Worm (Caenorhabditis elegans) whole organism, L4 larva: ENCODE measurements around the gene F10D7.3.
A peak's percentile ranks its signal among the peaks of the same experiment; 100 is the strongest.

Source experiments
- D1046.2 ChIP-seq: fragments of 200-800 bp; sonication (Bioruptor generic); IDR thresholded peaks from 2 replicates; pipeline ENCODE4 v1.3.6; 2022; ENCODE audit warnings: missing genetic modification characterization, missing compliant biosample characterization
- F10B5.3 ChIP-seq: sonication (generic microtip); optimal IDR thresholded peaks from 2 replicates; lab custom pipeline; 2016; ENCODE audit warnings: mild to moderate bottlenecking, missing genetic modification characterization, missing compliant biosample characterization
- F37D6.2 ChIP-seq: sonication (generic microtip); optimal IDR thresholded peaks from 2 replicates; lab custom pipeline; 2016; ENCODE audit warnings: mild to moderate bottlenecking, missing genetic modification characterization, missing compliant biosample characterization
- F49E8.2 ChIP-seq: sonication (generic microtip); optimal IDR thresholded peaks from 2 replicates; lab custom pipeline; 2016; ENCODE audit warnings: missing compliant biosample characterization, mild to moderate bottlenecking, missing genetic modification characterization, borderline replicate concordance
- R02D3.7 ChIP-seq: fragments of 150-350 bp; sonication (generic microtip); optimal IDR thresholded peaks from 3 replicates; lab custom pipeline; 2014; ENCODE audit warnings: missing biosample characterization, missing genetic modification characterization
- T26A8.4 ChIP-seq: fragments of 200-800 bp; sonication (Bioruptor generic); IDR thresholded peaks from 2 replicates; pipeline ENCODE4 v1.3.6; 2022; ENCODE audit warnings: missing genetic modification characterization, missing compliant biosample characterization
- Y5F2A.4 ChIP-seq: fragments of 200-800 bp; sonication (Bioruptor generic); optimal IDR thresholded peaks from 2 replicates; lab custom pipeline; 2018; ENCODE audit warnings: mild to moderate bottlenecking, missing genetic modification characterization, missing compliant biosample characterization
- ZK546.5 ChIP-seq, 2 experiments: sonication (generic microtip); optimal IDR thresholded peaks; 2 replicates each; lab custom pipeline; 2017; ENCODE audit warnings: missing biosample characterization in 2 of 2, missing genetic modification characterization in 2 of 2
- aly-2 ChIP-seq: sonication (generic microtip); optimal IDR thresholded peaks from 2 replicates; lab custom pipeline; 2018; ENCODE audit warnings: missing biosample characterization, missing genetic modification characterization
- attf-4 ChIP-seq: sonication (generic microtip); optimal IDR thresholded peaks from 3 replicates; lab custom pipeline; 2017; ENCODE audit warnings: missing biosample characterization, missing genetic modification characterization
- ceh-62 ChIP-seq: sonication (generic microtip); optimal IDR thresholded peaks from 2 replicates; lab custom pipeline; 2017; ENCODE audit warnings: missing biosample characterization, missing genetic modification characterization
- daf-16 ChIP-seq, 3 experiments: sonication (generic microtip); optimal IDR thresholded peaks; 2 replicates each; lab custom pipeline; 2016 to 2017; ENCODE audit warnings: missing genetic modification characterization in 3 of 3, missing genetic modification reagents in 3 of 3, mild to moderate bottlenecking in 2 of 3, missing compliant biosample characterization in 2 of 3, missing biosample characterization in 1 of 3, moderate library complexity in 1 of 3
- daf-8 ChIP-seq: fragments of 200-800 bp; sonication (Bioruptor generic); IDR thresholded peaks from 2 replicates; pipeline ENCODE4 v1.3.6; 2022; ENCODE audit warnings: missing genetic modification characterization, missing compliant biosample characterization
- dmd-8 ChIP-seq: fragments of 200-800 bp; sonication (Bioruptor generic); IDR thresholded peaks from 2 replicates; pipeline ENCODE4 v1.3.6; 2022; ENCODE audit warnings: missing genetic modification characterization, missing compliant biosample characterization
- dmd-9 ChIP-seq: fragments of 200-800 bp; sonication (Bioruptor generic); IDR thresholded peaks from 2 replicates; pipeline ENCODE4 v1.3.6; 2022; ENCODE audit warnings: missing genetic modification reagents, missing genetic modification characterization, missing compliant biosample characterization
- dpl-1 ChIP-seq: fragments of 150-350 bp; optimal IDR thresholded peaks from 2 replicates; lab custom pipeline; 2014; ENCODE audit warnings: missing biosample characterization, missing genetic modification reagents, missing genetic modification characterization
- duxl-1 ChIP-seq: sonication (generic microtip); optimal IDR thresholded peaks from 2 replicates; lab custom pipeline; 2016; ENCODE audit warnings: mild to moderate bottlenecking, missing genetic modification characterization, moderate library complexity, missing compliant biosample characterization; ENCODE audit not compliant: poor library complexity
- egl-27 ChIP-seq: sonication (generic microtip); optimal IDR thresholded peaks from 3 replicates; lab custom pipeline; 2017; ENCODE audit warnings: missing biosample characterization, missing genetic modification reagents, missing genetic modification characterization
- egl-43 ChIP-seq: fragments of 200-800 bp; sonication (Bioruptor generic); IDR thresholded peaks from 2 replicates; pipeline ENCODE4 v1.3.6; 2022; ENCODE audit warnings: missing genetic modification reagents, missing genetic modification characterization, missing compliant biosample characterization
- fkh-10 ChIP-seq: fragments of 150-350 bp; optimal IDR thresholded peaks from 2 replicates; lab custom pipeline; 2014; ENCODE audit warnings: missing biosample characterization, missing genetic modification reagents, missing genetic modification characterization
- fos-1 ChIP-seq: fragments of 150-350 bp; optimal IDR thresholded peaks from 2 replicates; lab custom pipeline; 2014; ENCODE audit warnings: missing biosample characterization, missing genetic modification characterization
- gei-8 ChIP-seq: fragments of 200-800 bp; sonication (Bioruptor generic); optimal IDR thresholded peaks from 2 replicates; lab custom pipeline; 2018; ENCODE audit warnings: mild to moderate bottlenecking, missing genetic modification characterization, missing compliant biosample characterization
- hif-1 ChIP-seq, 2 experiments: sonication (generic microtip); optimal IDR thresholded peaks; 2 replicates each; lab custom pipeline; 2016 to 2017; ENCODE audit warnings: missing compliant biosample characterization in 2 of 2, missing genetic modification characterization in 2 of 2, missing genetic modification reagents in 2 of 2, missing genotype in 2 of 2, mild to moderate bottlenecking in 1 of 2
- hlh-30 ChIP-seq: sonication (generic microtip); optimal IDR thresholded peaks from 2 replicates; lab custom pipeline; 2017; ENCODE audit warnings: antibody characterized with exemption, mild to moderate bottlenecking, missing genetic modification characterization, missing compliant biosample characterization; ENCODE audit not compliant: insufficient read depth
- lin-1 ChIP-seq: fragments of 200-800 bp; sonication (Bioruptor generic); IDR thresholded peaks from 2 replicates; pipeline ENCODE4 v1.3.6; 2022; ENCODE audit warnings: missing genetic modification reagents, missing genetic modification characterization, missing compliant biosample characterization
- lin-13 ChIP-seq: fragments of 150-350 bp; optimal IDR thresholded peaks from 2 replicates; lab custom pipeline; 2014; ENCODE audit warnings: missing biosample characterization, missing genetic modification reagents, missing genetic modification characterization
- lin-15B ChIP-seq: fragments of 150-350 bp; sonication (generic microtip); optimal IDR thresholded peaks from 3 replicates; lab custom pipeline; 2014; ENCODE audit warnings: missing biosample characterization, missing genetic modification characterization
- lin-29 ChIP-seq: fragments of 200-800 bp; sonication (Bioruptor generic); IDR thresholded peaks from 2 replicates; pipeline ENCODE4 v1.3.6; 2022; ENCODE audit warnings: missing genetic modification reagents, missing genetic modification characterization, missing compliant biosample characterization
- lin-38 ChIP-seq: fragments of 200-800 bp; sonication (Bioruptor generic); IDR thresholded peaks from 2 replicates; pipeline ENCODE4 v1.3.6; 2022; ENCODE audit warnings: missing genetic modification reagents, missing genetic modification characterization, missing compliant biosample characterization
- lin-39 ChIP-seq: fragments of 150-350 bp; optimal IDR thresholded peaks from 2 replicates; lab custom pipeline; 2014; ENCODE audit warnings: missing biosample characterization, missing genetic modification reagents, missing genetic modification characterization
- lsy-2 ChIP-seq, 2 experiments: fragments of 150-350 bp in 1 of 2; sonication (generic microtip) in 1 of 2; optimal IDR thresholded peaks; 2 replicates each; lab custom pipeline; 2014 to 2017; ENCODE audit warnings: missing biosample characterization in 2 of 2, missing genetic modification characterization in 2 of 2
- madf-5 ChIP-seq, 2 experiments: fragments of 200-800 bp; sonication (Bioruptor generic); IDR thresholded peaks; 2 replicates each; pipeline ENCODE4 v1.3.6; 2022; ENCODE audit warnings: missing compliant biosample characterization in 2 of 2, missing genetic modification characterization in 2 of 2
- madf-9 ChIP-seq: fragments of 200-800 bp; sonication (Bioruptor generic); conservative IDR thresholded peaks from 2 replicates; pipeline ENCODE4 v1.3.6; 2022; ENCODE audit warnings: missing genetic modification reagents, missing genetic modification characterization, missing compliant biosample characterization
- mes-2 ChIP-seq: sonication (generic microtip); optimal IDR thresholded peaks from 2 replicates; lab custom pipeline; 2016; ENCODE audit warnings: missing genotype, mild to moderate bottlenecking, missing genetic modification characterization, missing compliant biosample characterization; ENCODE audit not compliant: poor library complexity, severe bottlenecking
- mxl-2 ChIP-seq: fragments of 200-800 bp; sonication (Bioruptor generic); conservative IDR thresholded peaks from 2 replicates; pipeline ENCODE4 v1.3.6; 2022; ENCODE audit warnings: missing genetic modification reagents, missing genetic modification characterization, missing compliant biosample characterization
- nhr-11 ChIP-seq: fragments of 150-350 bp; optimal IDR thresholded peaks from 2 replicates; lab custom pipeline; 2014; ENCODE audit warnings: missing biosample characterization, missing genetic modification characterization
- nhr-25 ChIP-seq: sonication (generic microtip); optimal IDR thresholded peaks from 2 replicates; lab custom pipeline; 2017; ENCODE audit warnings: missing genetic modification characterization, mild to moderate bottlenecking, missing compliant biosample characterization, antibody characterized with exemption, moderate library complexity, borderline replicate concordance; ENCODE audit not compliant: insufficient read depth
- nhr-28 ChIP-seq: fragments of 150-350 bp; optimal IDR thresholded peaks from 2 replicates; lab custom pipeline; 2014; ENCODE audit warnings: missing biosample characterization, missing genetic modification characterization
- nhr-48 ChIP-seq: sonication (generic microtip); optimal IDR thresholded peaks from 2 replicates; lab custom pipeline; 2016; ENCODE audit warnings: mild to moderate bottlenecking, missing genetic modification characterization, missing compliant biosample characterization
- nhr-6 ChIP-seq: fragments of 150-350 bp; optimal IDR thresholded peaks from 2 replicates; lab custom pipeline; 2014; ENCODE audit warnings: missing biosample characterization, missing genetic modification characterization
- nhr-76 ChIP-seq: fragments of 150-350 bp; optimal IDR thresholded peaks from 2 replicates; lab custom pipeline; 2014; ENCODE audit warnings: missing biosample characterization, missing genetic modification characterization
- pqm-1 ChIP-seq: sonication (generic microtip); optimal IDR thresholded peaks from 2 replicates; lab custom pipeline; 2017; ENCODE audit warnings: missing biosample characterization, missing genetic modification characterization
- rbr-2 ChIP-seq: sonication (generic microtip); optimal IDR thresholded peaks from 2 replicates; lab custom pipeline; 2016; ENCODE audit warnings: missing genotype, missing genetic modification characterization, missing compliant biosample characterization
- sdz-12 ChIP-seq: fragments of 200-800 bp; sonication (Bioruptor generic); optimal IDR thresholded peaks from 2 replicates; lab custom pipeline; 2018; ENCODE audit warnings: mild to moderate bottlenecking, missing genetic modification characterization, missing compliant biosample characterization
- skn-1 ChIP-seq: fragments of 150-350 bp; optimal IDR thresholded peaks from 2 replicates; lab custom pipeline; 2014; ENCODE audit warnings: missing biosample characterization, missing genetic modification characterization
- snpc-1.2 ChIP-seq: fragments of 200-800 bp; sonication (Bioruptor generic); IDR thresholded peaks from 2 replicates; pipeline ENCODE4 v1.3.6; 2022; ENCODE audit warnings: missing genetic modification reagents, missing genetic modification characterization, missing compliant biosample characterization
- snpc-4 ChIP-seq: fragments of 150-350 bp; optimal IDR thresholded peaks from 2 replicates; lab custom pipeline; 2014; ENCODE audit warnings: missing biosample characterization, missing genetic modification characterization
- spr-3 ChIP-seq: fragments of 200-800 bp; sonication (Bioruptor generic); optimal IDR thresholded peaks from 2 replicates; lab custom pipeline; 2018; ENCODE audit warnings: mild to moderate bottlenecking, missing genetic modification characterization, missing compliant biosample characterization
- tag-97 ChIP-seq: fragments of 200-800 bp; sonication (Bioruptor generic); IDR thresholded peaks from 2 replicates; pipeline ENCODE4 v1.3.6; 2022; ENCODE audit warnings: missing genetic modification characterization, missing compliant biosample characterization
- zfp-2 ChIP-seq: sonication (generic microtip); optimal IDR thresholded peaks from 2 replicates; lab custom pipeline; 2016; ENCODE audit warnings: mild to moderate bottlenecking, missing genetic modification characterization, missing compliant biosample characterization

The F10D7.3 gene

DNA sequence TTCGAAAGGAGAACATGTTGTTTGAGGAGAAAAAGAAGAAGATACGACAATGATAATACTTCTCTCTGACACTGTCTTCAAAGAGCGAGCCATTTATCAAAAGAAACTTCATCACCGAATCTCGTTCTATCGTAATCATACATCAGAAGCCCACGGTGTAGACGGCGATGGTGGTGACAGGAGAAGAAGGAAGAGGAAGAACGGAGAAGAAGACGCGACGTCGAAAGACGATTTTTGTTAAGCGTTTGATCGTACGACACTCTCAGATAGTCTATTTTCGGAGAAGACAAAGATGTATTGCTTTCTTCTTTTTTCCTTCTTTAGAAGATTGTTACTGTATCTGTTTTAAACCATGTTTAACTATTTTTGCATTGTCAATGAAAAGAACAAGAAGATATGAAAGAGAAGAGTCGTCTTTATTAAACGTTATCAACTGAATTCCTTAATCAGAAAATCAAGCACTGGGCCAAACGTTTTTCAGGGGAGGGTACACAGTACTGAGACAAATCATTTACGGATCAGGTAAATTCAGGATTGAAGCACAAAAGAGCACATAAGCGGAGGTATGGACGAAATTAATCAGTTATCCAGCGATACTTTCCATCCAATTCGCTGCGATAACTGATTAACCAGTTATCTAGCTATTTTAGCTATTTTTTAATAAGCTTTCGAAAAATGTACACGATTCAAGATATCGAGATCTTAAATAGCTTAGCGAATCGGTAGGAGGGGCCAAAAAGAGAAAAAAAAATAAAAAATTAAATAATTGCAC, 45.6 kb upstream of the F10D7.3 start (continued):
- TF ChIP-seq lin-15B (tag; lab: Kevin White, UChicago) (no peak), R02D3.7 (tag; lab: Kevin White, UChicago) (no peak), lsy-2 (tag; optimal IDR thresholded peaks at IDR 0.05; lab: Kevin White, UChicago) (peak; percentile 21 to 74), aly-2 (tag; lab: Kevin White, UChicago) (no peak), mxl-2 (no peak), gei-8 (GFP tag; lab: Kevin White, UChicago) (peak; percentile 60), lin-38 (GFP tag; lab: Robert Waterston, UW) (peak; percentile 13; the same call in 1 of the 2 replicates), daf-8 (no peak), snpc-1.2 (no peak), zfp-2 (tag; lab: Kevin White, UChicago) (no peak), mes-2 (tag; lab: Kevin White, UChicago) (peak; percentile 39), T26A8.4 (GFP tag; lab: Robert Waterston, UW) (peak; percentile 92), madf-9 (GFP tag; lab: Robert Waterston, UW) (no peak; the same call in 1 of the 2 replicates), F37D6.2 (tag; lab: Kevin White, UChicago) (no peak), sdz-12 (peak; percentile 5), daf-16 (GFP tag; optimal IDR thresholded peaks at IDR 0.05; lab: Kevin White, UChicago) (no peak), daf-16 (tag; optimal IDR thresholded peaks at IDR 0.05; lab: Kevin White, UChicago) (no peak), lin-39 (tag; lab: Kevin White, UChicago) (no peak), nhr-11 (no peak), pqm-1 (tag; lab: Kevin White, UChicago) (no peak), attf-4 (tag; lab: Kevin White, UChicago) (no peak), madf-5 (GFP tag; IDR thresholded peaks at IDR 0.05; lab: Robert Waterston, UW) (no peak), lin-29 (GFP tag; lab: Robert Waterston, UW) (no peak), egl-43 (GFP tag; lab: Robert Waterston, UW) (no peak), dmd-9 (GFP tag; lab: Robert Waterston, UW) (no peak), dmd-8 (no peak), ZK546.5 (tag; optimal IDR thresholded peaks at IDR 0.05; lab: Kevin White, UChicago) (no peak), Y5F2A.4 (GFP tag; lab: Kevin White, UChicago) (no peak), rbr-2 (tag; lab: Kevin White, UChicago) (peak; percentile 11), lin-1 (no peak), skn-1 (no peak), tag-97 (GFP tag; lab: Robert Waterston, UW) (no peak), dpl-1 (GFP tag; lab: Kevin White, UChicago) (no peak), nhr-28 (tag; lab: Kevin White, UChicago) (peak; percentile 46), hif-1 (tag; optimal IDR thresholded peaks at IDR 0.05; lab: Kevin White, UChicago) (no peak), D1046.2 (GFP tag; lab: Robert Waterston, UW) (no peak), hlh-30 (peak; percentile 2), F10B5.3 (tag; lab: Kevin White, UChicago) (no peak), nhr-25 (tag; lab: Kevin White, UChicago) (peak; percentile 91), spr-3 (GFP tag; lab: Kevin White, UChicago) (no peak), fos-1 (tag; lab: Kevin White, UChicago) (no peak), nhr-76 (tag; lab: Kevin White, UChicago) (no peak), fkh-10 (GFP tag; lab: Kevin White, UChicago) (no peak), duxl-1 (tag; lab: Kevin White, UChicago) (peak; percentile 84), nhr-48 (tag; lab: Kevin White, UChicago) (peak; percentile 56), F49E8.2 (no peak), nhr-6 (tag; lab: Kevin White, UChicago) (no peak), lin-13 (GFP tag; lab: Kevin White, UChicago) (no peak), ceh-62 (no peak), egl-27 (tag; lab: Kevin White, UChicago) (no peak), snpc-4 (tag; lab: Kevin White, UChicago) (no peak)
